Fruit fly (Drosophila melanogaster): ENCODE data around the gene her.

her gene

DNA sequence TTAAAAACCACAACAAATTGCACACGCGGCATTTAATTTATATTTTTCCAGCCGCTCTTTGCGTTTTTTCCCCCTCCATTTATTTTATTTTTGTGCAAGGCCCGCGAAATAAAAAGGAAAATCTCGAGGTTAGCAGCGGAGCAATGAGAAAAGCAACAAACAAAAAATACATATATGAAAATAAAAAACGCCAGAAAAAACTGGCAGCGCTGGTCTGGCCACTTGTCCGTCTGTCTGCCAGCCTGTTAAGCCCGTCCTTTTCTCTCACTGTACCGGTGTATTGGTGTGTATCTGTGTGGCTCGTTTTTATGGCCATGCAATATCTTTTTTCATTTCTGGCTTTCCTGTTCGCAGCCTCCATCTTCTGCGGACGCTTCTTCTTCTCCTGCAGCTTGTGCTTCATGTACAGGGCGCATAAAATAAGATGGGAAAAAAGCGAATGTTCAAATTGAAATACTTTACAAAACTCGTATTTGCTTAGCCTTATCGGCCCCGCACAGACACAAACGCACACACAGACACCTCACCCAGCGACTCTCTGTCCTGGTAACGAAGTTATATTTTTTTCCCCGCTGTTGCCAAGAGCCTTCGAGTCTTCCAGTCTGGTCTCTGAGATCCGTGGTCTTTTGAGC lies 9.5 kb downstream of the her start (continued):
- TF ChIP-seq CG32006 (GFP tag; optimal IDR thresholded peaks at IDR 0.05) (peak; percentile 62), Met (GFP tag; optimal IDR thresholded peaks at IDR 0.05) (peak; percentile 33), CG9139 (GFP tag; optimal IDR thresholded peaks at IDR 0.05) (peak; percentile 84), CG4318 (GFP tag; optimal IDR thresholded peaks at IDR 0.05) (no peak), esn (GFP tag; optimal IDR thresholded peaks at IDR 0.05) (peak; percentile 18), CG6276 (GFP tag; optimal IDR thresholded peaks at IDR 0.05) (peak; percentile 78), CG8319 (GFP tag; optimal IDR thresholded peaks at IDR 0.05) (peak; percentile 28), CG10631 (GFP tag; optimal IDR thresholded peaks at IDR 0.05) (peak; percentile 38), dac (GFP tag; optimal IDR thresholded peaks at IDR 0.05) (peak; percentile 50), CG8632 (GFP tag; optimal IDR thresholded peaks at IDR 0.05) (peak; percentile 24), net (GFP tag; optimal IDR thresholded peaks at IDR 0.05) (peak; percentile 70), CG6808 (GFP tag; optimal IDR thresholded peaks at IDR 0.05) (peak; percentile 83), Sox15 (GFP tag; optimal IDR thresholded peaks at IDR 0.05) (no peak), CG11294 (GFP tag; IDR thresholded peaks at IDR 0.05) (0 out of 2 replicates have a peak, but pooled peaks have one; percentile 27), Lpt (GFP tag; optimal IDR thresholded peaks at IDR 0.05) (peak; percentile 79), Eip78C (GFP tag) (peak; percentile 91), Ets21C (GFP tag; optimal IDR thresholded peaks at IDR 0.05) (no peak), CG34406 (GFP tag; optimal IDR thresholded peaks at IDR 0.05) (no peak), Blimp-1 (GFP tag; optimal IDR thresholded peaks at IDR 0.05) (peak; percentile 56), pdm3 (GFP tag; optimal IDR thresholded peaks at IDR 0.05) (peak; percentile 55), fkh (GFP tag; optimal IDR thresholded peaks at IDR 0.05) (no peak), salr (GFP tag; optimal IDR thresholded peaks at IDR 0.05) (peak; percentile 29 to 44), CG3032 (tag; optimal IDR thresholded peaks at IDR 0.05) (peak; percentile 65), CG8119 (GFP tag; IDR thresholded peaks at IDR 0.05) (peak; percentile 82)

- TF ChIP-seq CG16779 (tag; optimal IDR thresholded peaks at IDR 0.05) (peak; percentile 60), Eip93F (GFP tag; optimal IDR thresholded peaks at IDR 0.05) (no peak), CG34406 (GFP tag; optimal IDR thresholded peaks at IDR 0.05) (peak; percentile 52), CG11294 (GFP tag; IDR thresholded peaks at IDR 0.05) (0 out of 2 replicates have a peak, but pooled peaks have one; percentile 14), CG8319 (GFP tag; optimal IDR thresholded peaks at IDR 0.05) (no peak), fkh (GFP tag; optimal IDR thresholded peaks at IDR 0.05) (no peak), esn (GFP tag; optimal IDR thresholded peaks at IDR 0.05) (peak; percentile 32), CG7368 (GFP tag; optimal IDR thresholded peaks at IDR 0.05) (peak; percentile 30), fd85E (GFP tag; optimal IDR thresholded peaks at IDR 0.05) (no peak), salr (GFP tag; optimal IDR thresholded peaks at IDR 0.05) (peak; percentile 27 to 67), CG32006 (GFP tag; optimal IDR thresholded peaks at IDR 0.05) (peak; percentile 87), CG8632 (GFP tag; optimal IDR thresholded peaks at IDR 0.05) (peak; percentile 50), CG8119 (GFP tag; IDR thresholded peaks at IDR 0.05) (peak; percentile 87), Hr38 (GFP tag; optimal IDR thresholded peaks at IDR 0.05) (no peak), Eip75B (GFP tag; optimal IDR thresholded peaks at IDR 0.05) (peak; percentile 37), CG6792 (GFP tag; optimal IDR thresholded peaks at IDR 0.05) (peak; percentile 46), fd59A (GFP tag; optimal IDR thresholded peaks at IDR 0.05) (peak; percentile 65), CG10631 (GFP tag; optimal IDR thresholded peaks at IDR 0.05) (peak; percentile 83), eg (GFP tag; IDR thresholded peaks at IDR 0.05) (0 out of 3 replicates have a peak, but pooled peaks have one; percentile 13), cyc (GFP tag; optimal IDR thresholded peaks at IDR 0.05) (no peak), CG6854 (GFP tag; optimal IDR thresholded peaks at IDR 0.05) (no peak), CG1621 (tag; optimal IDR thresholded peaks at IDR 0.05) (peak; percentile 47), Gug (GFP tag; IDR thresholded peaks at IDR 0.05) (peak; percentile 25; the same call in 1 of the 2 replicates), CG6163 (GFP tag; IDR thresholded peaks at IDR 0.05) (peak; percentile 47; the same call in 2 of the 3 replicates), vri (GFP tag; optimal IDR thresholded peaks at IDR 0.05) (no peak), CG9139 (GFP tag; optimal IDR thresholded peaks at IDR 0.05) (peak; percentile 57), Sox15 (GFP tag; optimal IDR thresholded peaks at IDR 0.05) (no peak), net (GFP tag; optimal IDR thresholded peaks at IDR 0.05) (peak; percentile 71), Met (GFP tag; optimal IDR thresholded peaks at IDR 0.05) (no peak), Sox102F (GFP tag; optimal IDR thresholded peaks at IDR 0.05) (no peak), CG31627 (GFP tag; optimal IDR thresholded peaks at IDR 0.05) (no peak), OdsH (GFP tag; optimal IDR thresholded peaks at IDR 0.05) (peak; percentile 63), spab (GFP tag; optimal IDR thresholded peaks at IDR 0.05) (peak; percentile 62), Eip78C (GFP tag) (peak; percentile 94), Hr39 (GFP tag; optimal IDR thresholded peaks at IDR 0.05) (no peak), achi (GFP tag; optimal IDR thresholded peaks at IDR 0.05) (peak; percentile 78), lz (GFP tag; optimal IDR thresholded peaks at IDR 0.05) (no peak), CG11762 (GFP tag; optimal IDR thresholded peaks at IDR 0.05; ENCODE audit: insufficient read depth) (peak; percentile 24), Ets21C (GFP tag; optimal IDR thresholded peaks at IDR 0.05) (no peak)
These were observed 10.9 kb downstream of the her start for dm6 chr2L:16687863-16688262.
